Fruit fly (Drosophila melanogaster) whole organism, embryonic: Measurements from ENCODE around the gene CG8952.

Experiments
- Ada2b ChIP-seq: fragments of 200-800 bp; sonication (Bioruptor generic); IDR thresholded peaks from 2 replicates; pipeline ENCODE4 v1.3.6; 2022; ENCODE audit warnings: missing biosample characterization, missing genetic modification characterization
- Antp ChIP-seq: fragments of 200-800 bp; sonication (Bioruptor generic); optimal IDR thresholded peaks from 3 replicates; lab custom pipeline; 2016; ENCODE audit warnings: missing biosample characterization, missing genetic modification characterization
- CG10366 ChIP-seq: fragments of 200-800 bp; sonication (Bioruptor generic); IDR thresholded peaks from 2 replicates; pipeline ENCODE4 v1.3.6; 2022; ENCODE audit warnings: missing biosample characterization, missing genetic modification characterization
- CG10979 ChIP-seq: fragments of 200-800 bp; sonication (Bioruptor generic); optimal IDR thresholded peaks from 2 replicates; lab custom pipeline; 2018; ENCODE audit warnings: missing biosample characterization, mild to moderate bottlenecking, missing genetic modification characterization, moderate library complexity
- CG12104 ChIP-seq: fragments of 200-800 bp; sonication (Bioruptor generic); optimal IDR thresholded peaks from 3 replicates; lab custom pipeline; 2016; ENCODE audit warnings: missing biosample characterization, missing genetic modification characterization
- CG12155 ChIP-seq: fragments of 200-800 bp; sonication (Bioruptor generic); optimal IDR thresholded peaks from 3 replicates; lab custom pipeline; 2016; ENCODE audit warnings: missing biosample characterization, missing genetic modification characterization
- CG13287 ChIP-seq: fragments of 200-800 bp; sonication (Bioruptor generic); IDR thresholded peaks from 2 replicates; pipeline ENCODE4 v1.3.6; 2022; ENCODE audit warnings: missing biosample characterization, missing genetic modification characterization; ENCODE audit not compliant: partially characterized antibody
- CG13624 ChIP-seq: fragments of 200-800 bp; sonication (Bioruptor generic); optimal IDR thresholded peaks from 2 replicates; lab custom pipeline; 2016; ENCODE audit warnings: missing biosample characterization, missing genetic modification characterization
- CG14014 ChIP-seq: fragments of 200-800 bp; sonication (Bioruptor generic); IDR thresholded peaks from 2 replicates; pipeline ENCODE4 v1.3.6; 2022; ENCODE audit warnings: missing biosample characterization, missing genetic modification characterization
- CG1647 ChIP-seq: fragments of 200-800 bp; sonication (Bioruptor generic); optimal IDR thresholded peaks from 3 replicates; lab custom pipeline; 2016; ENCODE audit warnings: missing biosample characterization, missing genetic modification characterization
- CG1792 ChIP-seq: fragments of 200-800 bp; sonication (Bioruptor generic); optimal IDR thresholded peaks from 2 replicates; lab custom pipeline; 2016; ENCODE audit warnings: missing biosample characterization, missing genetic modification characterization
- CG18619 ChIP-seq: fragments of 200-800 bp; sonication (Bioruptor generic); optimal IDR thresholded peaks from 3 replicates; lab custom pipeline; 2017; ENCODE audit warnings: missing biosample characterization, mild to moderate bottlenecking, missing genetic modification characterization
- CG2129 ChIP-seq: fragments of 200-800 bp; sonication (Bioruptor generic); IDR thresholded peaks from 2 replicates; pipeline ENCODE4 v1.3.6; 2022; ENCODE audit warnings: missing biosample characterization, missing genetic modification characterization; ENCODE audit not compliant: partially characterized antibody
- CG3065 ChIP-seq: fragments of 200-800 bp; sonication (Bioruptor generic); optimal IDR thresholded peaks from 2 replicates; lab custom pipeline; 2016; ENCODE audit warnings: missing biosample characterization, missing genetic modification characterization
- CG32532 ChIP-seq: fragments of 200-800 bp; sonication (Bioruptor generic); IDR thresholded peaks from 2 replicates; pipeline ENCODE4 v1.3.6; 2022; ENCODE audit warnings: missing biosample characterization, missing genetic modification characterization
- CG32772 ChIP-seq: fragments of 200-800 bp; sonication (Bioruptor generic); IDR thresholded peaks from 2 replicates; pipeline ENCODE4 v1.3.6; 2022; ENCODE audit warnings: missing biosample characterization, missing genetic modification characterization
- CG6791 ChIP-seq: fragments of 200-800 bp; sonication (Bioruptor generic); IDR thresholded peaks from 3 replicates; pipeline ENCODE4 v1.3.6; 2022; ENCODE audit warnings: missing biosample characterization, missing genetic modification characterization; ENCODE audit not compliant: partially characterized antibody
- CG7357 ChIP-seq: fragments of 200-800 bp; sonication (Bioruptor generic); IDR thresholded peaks from 3 replicates; pipeline ENCODE4 v1.3.6; 2022; ENCODE audit warnings: missing biosample characterization, missing genetic modification characterization
- CG8359 ChIP-seq: fragments of 200-800 bp; sonication (Bioruptor generic); optimal IDR thresholded peaks from 2 replicates; lab custom pipeline; 2017; ENCODE audit warnings: missing biosample characterization, mild to moderate bottlenecking, missing genetic modification characterization, borderline replicate concordance
- Ets65A ChIP-seq: fragments of 200-800 bp; sonication (Bioruptor generic); peaks from one replicate; lab custom pipeline; 2016; ENCODE audit warnings: missing biosample characterization, missing genetic modification characterization
- Ets97D ChIP-seq: fragments of 200-800 bp; sonication (Bioruptor generic); optimal IDR thresholded peaks from 3 replicates; lab custom pipeline; 2016; ENCODE audit warnings: missing biosample characterization, missing genetic modification characterization
- Hmx ChIP-seq: fragments of 200-800 bp; sonication (Bioruptor generic); optimal IDR thresholded peaks from 2 replicates; lab custom pipeline; 2016; ENCODE audit warnings: missing biosample characterization, missing genetic modification characterization
- Hr51 ChIP-seq, 2 experiments: fragments of 200-800 bp; sonication (Bioruptor generic); optimal IDR thresholded peaks; 2 replicates in 1 of 2; 3 replicates in 1 of 2; lab custom pipeline; 2016 to 2018; ENCODE audit warnings: missing biosample characterization in 2 of 2, missing genetic modification characterization in 2 of 2, mild to moderate bottlenecking in 1 of 2, moderate library complexity in 1 of 2
- Hsf ChIP-seq: fragments of 200-800 bp; sonication (Bioruptor generic); optimal IDR thresholded peaks from 3 replicates; lab custom pipeline; 2016; ENCODE audit warnings: missing biosample characterization, missing genetic modification characterization
- Kr ChIP-seq: fragments of 200-800 bp; sonication (Bioruptor generic); optimal IDR thresholded peaks from 2 replicates; lab custom pipeline; 2017; ENCODE audit warnings: missing biosample characterization, mild to moderate bottlenecking, missing genetic modification characterization
- Med ChIP-seq: fragments of 200-800 bp; sonication (Bioruptor generic); peaks from one replicate; lab custom pipeline; 2016; ENCODE audit warnings: missing biosample characterization, missing genetic modification characterization, mild to moderate bottlenecking, inconsistent platforms, moderate library complexity
- NC2β ChIP-seq: fragments of 200-800 bp; sonication (Bioruptor generic); optimal IDR thresholded peaks from 2 replicates; lab custom pipeline; 2016; ENCODE audit warnings: missing biosample characterization, missing genetic modification characterization
- NK7.1 ChIP-seq: fragments of 200-800 bp; sonication (Bioruptor generic); optimal IDR thresholded peaks from 3 replicates; lab custom pipeline; 2016; ENCODE audit warnings: missing biosample characterization, missing genetic modification characterization
- Neu2 ChIP-seq: fragments of 200-800 bp; sonication (Bioruptor generic); optimal IDR thresholded peaks from 3 replicates; lab custom pipeline; 2016; ENCODE audit warnings: missing biosample characterization, missing genetic modification characterization, borderline replicate concordance
- Oaz ChIP-seq: fragments of 200-800 bp; sonication (Bioruptor generic); IDR thresholded peaks from 2 replicates; pipeline ENCODE4 v1.3.6; 2022; ENCODE audit warnings: missing biosample characterization, missing genetic modification characterization
- Opbp ChIP-seq: fragments of 200-800 bp; sonication (Bioruptor generic); IDR thresholded peaks from 3 replicates; pipeline ENCODE4 v1.3.6; 2022; ENCODE audit warnings: missing biosample characterization, missing genetic modification characterization; ENCODE audit not compliant: partially characterized antibody
- Sry-β ChIP-seq: fragments of 200-800 bp; sonication (Bioruptor generic); optimal IDR thresholded peaks from 2 replicates; lab custom pipeline; 2018; ENCODE audit warnings: missing biosample characterization, mild to moderate bottlenecking, missing genetic modification characterization, moderate library complexity
- Stat92E ChIP-seq, 3 experiments: fragments of >200 bp in 2 of 3; fragments of 200-800 bp in 1 of 3; sonication (Bioruptor generic) in 1 of 3; optimal IDR thresholded peaks; 2 replicates each; lab custom pipeline; 2017 to 2019; ENCODE audit warnings: missing biosample characterization in 3 of 3, missing genetic modification characterization in 3 of 3, mild to moderate bottlenecking in 1 of 3, moderate library complexity in 1 of 3
- Xbp1 ChIP-seq: fragments of 200-800 bp; sonication (Bioruptor generic); optimal IDR thresholded peaks from 3 replicates; lab custom pipeline; 2016; ENCODE audit warnings: missing biosample characterization, mild to moderate bottlenecking, missing genetic modification characterization
- al ChIP-seq: fragments of 200-800 bp; sonication (Bioruptor generic); IDR thresholded peaks from 2 replicates; pipeline ENCODE4 v1.3.6; 2022; ENCODE audit warnings: missing biosample characterization, missing genetic modification characterization
- ato ChIP-seq: fragments of 200-800 bp; sonication (Bioruptor generic); IDR thresholded peaks from 2 replicates; pipeline ENCODE4 v1.3.6; 2022; ENCODE audit warnings: missing biosample characterization, missing genetic modification characterization; ENCODE audit not compliant: partially characterized antibody
- az2 ChIP-seq: fragments of 200-800 bp; sonication (Bioruptor generic); optimal IDR thresholded peaks from 3 replicates; lab custom pipeline; 2016; ENCODE audit warnings: missing biosample characterization, missing genetic modification characterization
- dysf ChIP-seq: fragments of 200-800 bp; sonication (Bioruptor generic); IDR thresholded peaks from 3 replicates; pipeline ENCODE4 v1.3.6; 2022; ENCODE audit warnings: missing biosample characterization, missing genetic modification characterization
- ems ChIP-seq: fragments of 200-800 bp; sonication (Bioruptor generic); optimal IDR thresholded peaks from 3 replicates; lab custom pipeline; 2016; ENCODE audit warnings: missing biosample characterization, missing genetic modification characterization
- fd96Cb ChIP-seq: fragments of 200-800 bp; sonication (Bioruptor generic); optimal IDR thresholded peaks from 2 replicates; lab custom pipeline; 2018; ENCODE audit warnings: missing biosample characterization, mild to moderate bottlenecking, missing genetic modification characterization, moderate library complexity
- fru ChIP-seq: fragments of >200 bp; optimal IDR thresholded peaks from 2 replicates; lab custom pipeline; 2017
- hth ChIP-seq: fragments of >200 bp; optimal IDR thresholded peaks from 2 replicates; lab custom pipeline; 2017; ENCODE audit warnings: inconsistent platforms
- inv ChIP-seq: fragments of 200-800 bp; sonication (Bioruptor generic); IDR thresholded peaks from 2 replicates; pipeline ENCODE4 v1.3.6; 2022; ENCODE audit warnings: missing biosample characterization, missing genetic modification characterization; ENCODE audit not compliant: partially characterized antibody
- lbe ChIP-seq: fragments of 200-800 bp; sonication (Bioruptor generic); optimal IDR thresholded peaks from 2 replicates; lab custom pipeline; 2016; ENCODE audit warnings: missing biosample characterization, mild to moderate bottlenecking, missing genetic modification characterization
- nom ChIP-seq: fragments of 200-800 bp; sonication (Bioruptor generic); optimal IDR thresholded peaks from 2 replicates; lab custom pipeline; 2017; ENCODE audit warnings: missing biosample characterization, missing genetic modification characterization, mild to moderate bottlenecking, moderate library complexity, missing genetic modification reagents
- pb ChIP-seq: fragments of 200-800 bp; sonication (Bioruptor generic); optimal IDR thresholded peaks from 3 replicates; lab custom pipeline; 2016; ENCODE audit warnings: missing biosample characterization, missing genetic modification characterization
- repo ChIP-seq: fragments of 200-800 bp; sonication (Bioruptor generic); optimal IDR thresholded peaks from 2 replicates; lab custom pipeline; 2016; ENCODE audit warnings: missing biosample characterization, missing genetic modification characterization
- tin ChIP-seq: fragments of 200-800 bp; sonication (Bioruptor generic); optimal IDR thresholded peaks from 3 replicates; lab custom pipeline; 2016; ENCODE audit warnings: missing biosample characterization, missing genetic modification characterization
- tna ChIP-seq: fragments of 200-800 bp; sonication (Bioruptor generic); IDR thresholded peaks from 2 replicates; pipeline ENCODE4 v1.3.6; 2022; ENCODE audit warnings: missing biosample characterization, missing genetic modification characterization; ENCODE audit not compliant: partially characterized antibody
- vfl ChIP-seq: fragments of 200-800 bp; sonication (Bioruptor generic); optimal IDR thresholded peaks from 2 replicates; lab custom pipeline; 2016; ENCODE audit warnings: missing biosample characterization, missing genetic modification characterization

Gene CG8952

dm6 chrX:15733995-15734394, 32.2 kb downstream of the CG8952 start, which contains the start of the genes CG12379 and MagR (continued):
- TF ChIP-seq Neu2 (GFP tag; lab: Kevin White, UChicago): peak; percentile 98
- peak; percentile 51 for TF ChIP-seq Antp (GFP tag; lab: Kevin White, UChicago)
- no peak for TF ChIP-seq CG1792 (GFP tag; lab: Kevin White, UChicago)
- TF ChIP-seq inv (GFP tag; lab: Robert Waterston, UW): peak; percentile 78
- TF ChIP-seq CG18619 (GFP tag; lab: Kevin White, UChicago): peak; percentile 29
- TF ChIP-seq Oaz (GFP tag; lab: Robert Waterston, UW): peak; percentile 48; the same call in 1 of the 2 replicates
- peak; percentile 21 for TF ChIP-seq CG13624 (GFP tag; lab: Kevin White, UChicago)
- TF ChIP-seq tna (GFP tag; lab: Robert Waterston, UW): no peak
- peak; percentile 41 for TF ChIP-seq NC2β (GFP tag; lab: Kevin White, UChicago)
- TF ChIP-seq CG3065: peak; percentile 16
- peak; percentile 48 for TF ChIP-seq CG2129 (GFP tag; lab: Robert Waterston, UW)
- TF ChIP-seq lbe (GFP tag; lab: Kevin White, UChicago): no peak
- TF ChIP-seq Sry-β (GFP tag; lab: Kevin White, UChicago): peak; percentile 87
- peak; percentile 63 for TF ChIP-seq Hsf (GFP tag; lab: Kevin White, UChicago)
- peak; percentile 36; the same call in 1 of the 2 replicates for TF ChIP-seq CG14014 (GFP tag; lab: Robert Waterston, UW)
- TF ChIP-seq al (GFP tag; lab: Robert Waterston, UW): peak; percentile 65
- 0 out of 2 replicates have a peak, but pooled peaks have one; percentile 31 for TF ChIP-seq ato (GFP tag; lab: Robert Waterston, UW)
- TF ChIP-seq Stat92E (GFP tag; optimal IDR thresholded peaks at IDR 0.05; lab: Kevin White, UChicago): no peak
- TF ChIP-seq Hr51 (GFP tag; optimal IDR thresholded peaks at IDR 0.05; lab: Kevin White, UChicago): peak in 1 of 2 experiments; percentile 57
- peak; percentile 53; the same call in 1 of the 2 replicates for TF ChIP-seq CG32772 (GFP tag; lab: Robert Waterston, UW)
- TF ChIP-seq CG8359 (GFP tag; lab: Kevin White, UChicago): no peak
- peak; percentile 78 for TF ChIP-seq CG13287 (GFP tag; lab: Robert Waterston, UW)
- peak; percentile 28 for TF ChIP-seq nom (GFP tag; lab: Kevin White, UChicago)
- TF ChIP-seq dysf (GFP tag; lab: Robert Waterston, UW): peak; percentile 56; the same call in 1 of the 3 replicates
- TF ChIP-seq CG10366 (GFP tag; lab: Robert Waterston, UW): peak; percentile 28; the same call in 1 of the 2 replicates
- peak; percentile 4 for TF ChIP-seq fd96Cb (tag; lab: Kevin White, UChicago)
- peak; percentile 27 for TF ChIP-seq NK7.1 (GFP tag; lab: Kevin White, UChicago)
- no peak for TF ChIP-seq Kr (GFP tag; lab: Kevin White, UChicago)
- TF ChIP-seq CG32532 (GFP tag; lab: Robert Waterston, UW): peak; percentile 46; the same call in 1 of the 2 replicates
- peak; percentile 46 for TF ChIP-seq CG12104 (GFP tag; lab: Kevin White, UChicago)
- TF ChIP-seq Ets97D (GFP tag; lab: Kevin White, UChicago): peak; percentile 30
- peak; percentile 67 for TF ChIP-seq Opbp (GFP tag; lab: Robert Waterston, UW)
- no peak for TF ChIP-seq CG12155
- TF ChIP-seq fru (lab: Kevin White, UChicago): no peak
- peak; percentile 45 for TF ChIP-seq CG1647 (GFP tag; lab: Kevin White, UChicago)
- peak; percentile 71 for TF ChIP-seq Ets65A (GFP tag; lab: Kevin White, UChicago)
- peak; percentile 15 for TF ChIP-seq Hmx
- peak; percentile 30 for TF ChIP-seq CG10979
- peak; percentile 91 for TF ChIP-seq Med (GFP tag; lab: Kevin White, UChicago)
- TF ChIP-seq ems (GFP tag; lab: Kevin White, UChicago): peak; percentile 39
- TF ChIP-seq hth (lab: Kevin White, UChicago): no peak
- TF ChIP-seq CG6791 (GFP tag; lab: Robert Waterston, UW): peak; percentile 67; the same call in 2 of the 3 replicates
- TF ChIP-seq pb (GFP tag; lab: Kevin White, UChicago): no peak
- TF ChIP-seq Xbp1 (GFP tag; lab: Kevin White, UChicago): peak; percentile 56
- peak; percentile 31 for TF ChIP-seq az2 (GFP tag; lab: Kevin White, UChicago)
- TF ChIP-seq Ada2b (GFP tag; lab: Robert Waterston, UW): 0 out of 2 replicates have a peak, but pooled peaks have one; percentile 9
- peak; percentile 31 for TF ChIP-seq vfl (GFP tag; lab: Kevin White, UChicago)
- TF ChIP-seq repo: no peak
- TF ChIP-seq CG7357: 0 out of 3 replicates have a peak, but pooled peaks have one; percentile 37
- peak; percentile 61 for TF ChIP-seq tin (GFP tag; lab: Kevin White, UChicago)
